Fruit fly (Drosophila melanogaster) whole organism, embryonic: ENCODE measurements around the gene CG8372.
A peak's percentile ranks its signal among the peaks of the same experiment; 100 is the strongest.

Source experiments
- Ada2b ChIP-seq: fragments of 200-800 bp; sonication (Bioruptor generic); IDR thresholded peaks from 2 replicates; pipeline ENCODE4 v1.3.6; 2022; ENCODE audit warnings: missing biosample characterization, missing genetic modification characterization
- BtbVII ChIP-seq: fragments of 200-800 bp; sonication (Bioruptor generic); optimal IDR thresholded peaks from 3 replicates; lab custom pipeline; 2017; ENCODE audit warnings: missing biosample characterization, mild to moderate bottlenecking, missing genetic modification characterization
- CG1024 ChIP-seq: fragments of 200-800 bp; sonication (Bioruptor generic); IDR thresholded peaks from 2 replicates; pipeline ENCODE4 v1.3.6; 2022; ENCODE audit warnings: missing biosample characterization, missing genetic modification characterization
- CG10654 ChIP-seq: fragments of 200-800 bp; sonication (Bioruptor generic); optimal IDR thresholded peaks from 2 replicates; lab custom pipeline; 2016; ENCODE audit warnings: missing biosample characterization, missing genetic modification characterization
- CG12071 ChIP-seq: fragments of 200-800 bp; sonication (Bioruptor generic); optimal IDR thresholded peaks from 3 replicates; lab custom pipeline; 2018; ENCODE audit warnings: missing biosample characterization, mild to moderate bottlenecking, missing genetic modification characterization
- CG12104 ChIP-seq: fragments of 200-800 bp; sonication (Bioruptor generic); optimal IDR thresholded peaks from 3 replicates; lab custom pipeline; 2016; ENCODE audit warnings: missing biosample characterization, missing genetic modification characterization
- CG12744 ChIP-seq: fragments of 200-800 bp; sonication (Bioruptor generic); optimal IDR thresholded peaks from 2 replicates; lab custom pipeline; 2016; ENCODE audit warnings: missing biosample characterization, missing genetic modification characterization
- CG13775 ChIP-seq: fragments of 200-800 bp; sonication (Bioruptor generic); optimal IDR thresholded peaks from 3 replicates; lab custom pipeline; 2017; ENCODE audit warnings: missing biosample characterization, mild to moderate bottlenecking, missing genetic modification characterization
- CG1832 ChIP-seq: fragments of 200-800 bp; sonication (Bioruptor generic); optimal IDR thresholded peaks from 2 replicates; lab custom pipeline; 2017; ENCODE audit warnings: missing biosample characterization, mild to moderate bottlenecking, missing genetic modification characterization, inconsistent platforms
- CG3065 ChIP-seq: fragments of 200-800 bp; sonication (Bioruptor generic); optimal IDR thresholded peaks from 2 replicates; lab custom pipeline; 2016; ENCODE audit warnings: missing biosample characterization, missing genetic modification characterization
- CG4282 ChIP-seq: fragments of 200-800 bp; sonication (Bioruptor generic); optimal IDR thresholded peaks from 2 replicates; lab custom pipeline; 2016; ENCODE audit warnings: missing biosample characterization, missing genetic modification characterization
- CG4854 ChIP-seq: fragments of 200-800 bp; sonication (Bioruptor generic); optimal IDR thresholded peaks from 2 replicates; lab custom pipeline; 2016; ENCODE audit warnings: missing biosample characterization, missing genetic modification characterization, inconsistent platforms
- CG6683 ChIP-seq: fragments of 200-800 bp; sonication (Bioruptor generic); optimal IDR thresholded peaks from 2 replicates; lab custom pipeline; 2017; ENCODE audit warnings: missing biosample characterization, mild to moderate bottlenecking, missing genetic modification characterization, missing genetic modification reagents
- CG7372 ChIP-seq: fragments of 200-800 bp; sonication (Bioruptor generic); IDR thresholded peaks from 2 replicates; pipeline ENCODE4 v1.3.6; 2022; ENCODE audit warnings: missing biosample characterization, missing genetic modification characterization
- CG9797 ChIP-seq: fragments of 200-800 bp; sonication (Bioruptor generic); optimal IDR thresholded peaks from 3 replicates; lab custom pipeline; 2018; ENCODE audit warnings: missing biosample characterization, mild to moderate bottlenecking, missing genetic modification characterization
- Dbx ChIP-seq: fragments of 200-800 bp; sonication (Bioruptor generic); IDR thresholded peaks from 3 replicates; pipeline ENCODE4 v1.3.6; 2022; ENCODE audit warnings: missing biosample characterization, missing genetic modification characterization
- E2f1 ChIP-seq: fragments of 200-800 bp; sonication (Bioruptor generic); IDR thresholded peaks from 2 replicates; pipeline ENCODE4 v1.3.6; 2022; ENCODE audit warnings: missing biosample characterization, missing genetic modification characterization
- H2.0 ChIP-seq: fragments of 200-800 bp; sonication (Bioruptor generic); IDR thresholded peaks from 2 replicates; pipeline ENCODE4 v1.3.6; 2022; ENCODE audit warnings: missing biosample characterization, missing genetic modification characterization
- Jarid2 ChIP-seq: fragments of 200-800 bp; sonication (Bioruptor generic); optimal IDR thresholded peaks from 3 replicates; lab custom pipeline; 2017; ENCODE audit warnings: mild to moderate bottlenecking, missing biosample characterization, missing genetic modification reagents, missing genetic modification characterization
- Lhr ChIP-seq: fragments of 200-800 bp; sonication (Bioruptor generic); optimal IDR thresholded peaks from 3 replicates; lab custom pipeline; 2017; ENCODE audit warnings: mild to moderate bottlenecking, missing biosample characterization, missing genetic modification reagents, missing genetic modification characterization
- Max ChIP-seq: fragments of 200-800 bp; sonication (Bioruptor generic); optimal IDR thresholded peaks from 2 replicates; lab custom pipeline; 2016; ENCODE audit warnings: missing biosample characterization, mild to moderate bottlenecking, missing genetic modification characterization
- Mes4 ChIP-seq: fragments of 200-800 bp; sonication (Bioruptor generic); optimal IDR thresholded peaks from 2 replicates; lab custom pipeline; 2016; ENCODE audit warnings: missing biosample characterization, missing genetic modification characterization
- Nf-YA ChIP-seq: fragments of 200-800 bp; sonication (Bioruptor generic); IDR thresholded peaks from 2 replicates; pipeline ENCODE4 v1.3.6; 2022; ENCODE audit warnings: missing biosample characterization, missing genetic modification characterization
- NfI ChIP-seq: fragments of 200-800 bp; sonication (Bioruptor generic); optimal IDR thresholded peaks from 3 replicates; lab custom pipeline; 2018; ENCODE audit warnings: missing biosample characterization, mild to moderate bottlenecking, missing genetic modification characterization, moderate library complexity
- Xbp1 ChIP-seq: fragments of 200-800 bp; sonication (Bioruptor generic); optimal IDR thresholded peaks from 3 replicates; lab custom pipeline; 2016; ENCODE audit warnings: missing biosample characterization, mild to moderate bottlenecking, missing genetic modification characterization
- bigmax ChIP-seq: fragments of 200-800 bp; sonication (Bioruptor generic); optimal IDR thresholded peaks from 2 replicates; lab custom pipeline; 2018; ENCODE audit warnings: missing biosample characterization, mild to moderate bottlenecking, missing genetic modification characterization
- bsh ChIP-seq, 2 experiments: fragments of 200-800 bp; sonication (Bioruptor generic); optimal IDR thresholded peaks; 2 replicates each; lab custom pipeline; 2017 to 2018; ENCODE audit warnings: mild to moderate bottlenecking in 2 of 2, missing biosample characterization in 2 of 2, missing genetic modification characterization in 2 of 2, moderate library complexity in 1 of 2
- btn ChIP-seq: fragments of 200-800 bp; sonication (Bioruptor generic); optimal IDR thresholded peaks from 2 replicates; lab custom pipeline; 2016; ENCODE audit warnings: missing biosample characterization, missing genetic modification characterization
- cato ChIP-seq: fragments of 200-800 bp; sonication (Bioruptor generic); optimal IDR thresholded peaks from 2 replicates; lab custom pipeline; 2016; ENCODE audit warnings: missing biosample characterization, missing genetic modification characterization, borderline replicate concordance
- caup ChIP-seq: fragments of 200-800 bp; sonication (Bioruptor generic); optimal IDR thresholded peaks from 3 replicates; lab custom pipeline; 2017; ENCODE audit warnings: missing biosample characterization, mild to moderate bottlenecking, missing genetic modification characterization, moderate library complexity; ENCODE audit not compliant: severe bottlenecking
- cg ChIP-seq: fragments of 200-800 bp; sonication (Bioruptor generic); optimal IDR thresholded peaks from 3 replicates; lab custom pipeline; 2019; ENCODE audit warnings: missing biosample characterization, mild to moderate bottlenecking, missing genetic modification characterization, moderate library complexity
- corto ChIP-seq: fragments of 200-800 bp; sonication (Bioruptor generic); optimal IDR thresholded peaks from 2 replicates; lab custom pipeline; 2016; ENCODE audit warnings: missing biosample characterization, mild to moderate bottlenecking, missing genetic modification characterization, moderate library complexity
- croc ChIP-seq: fragments of 200-800 bp; sonication (Bioruptor generic); conservative IDR thresholded peaks from 3 replicates; pipeline ENCODE4 v1.3.6; 2022; ENCODE audit warnings: missing biosample characterization, missing genetic modification characterization
- dimm ChIP-seq: fragments of 200-800 bp; sonication (Bioruptor generic); IDR thresholded peaks from 2 replicates; pipeline ENCODE4 v1.3.6; 2022; ENCODE audit warnings: missing biosample characterization, missing genetic modification characterization
- ewg ChIP-seq: fragments of 200-800 bp; sonication (Bioruptor generic); optimal IDR thresholded peaks from 3 replicates; lab custom pipeline; 2017; ENCODE audit warnings: mild to moderate bottlenecking, missing biosample characterization, missing genetic modification reagents, missing genetic modification characterization
- fru ChIP-seq: fragments of >200 bp; optimal IDR thresholded peaks from 2 replicates; lab custom pipeline; 2017
- kay ChIP-seq: fragments of 200-800 bp; sonication (Bioruptor generic); optimal IDR thresholded peaks from 2 replicates; lab custom pipeline; 2016; ENCODE audit warnings: missing biosample characterization, missing genetic modification characterization
- otp ChIP-seq: fragments of 200-800 bp; sonication (Bioruptor generic); IDR thresholded peaks from 3 replicates; pipeline ENCODE4, ENCODE4 v1.3.6; 2022; ENCODE audit warnings: missing biosample characterization, missing genetic modification characterization
- pfk ChIP-seq: fragments of 200-800 bp; sonication (Bioruptor generic); optimal IDR thresholded peaks from 2 replicates; lab custom pipeline; 2018; ENCODE audit warnings: missing biosample characterization, mild to moderate bottlenecking, missing genetic modification characterization, moderate library complexity
- psq ChIP-seq: fragments of 200-800 bp; sonication (Bioruptor generic); optimal IDR thresholded peaks from 2 replicates; lab custom pipeline; 2017; ENCODE audit warnings: missing biosample characterization, missing genetic modification characterization
- pum ChIP-seq: fragments of 200-800 bp; sonication (Bioruptor generic); optimal IDR thresholded peaks from 2 replicates; lab custom pipeline; 2016; ENCODE audit warnings: missing biosample characterization, missing genetic modification characterization
- pzg ChIP-seq: fragments of 200-800 bp; sonication (Bioruptor generic); optimal IDR thresholded peaks from 3 replicates; lab custom pipeline; 2018; ENCODE audit warnings: missing biosample characterization, mild to moderate bottlenecking, missing genetic modification characterization, moderate library complexity
- rib ChIP-seq: fragments of 200-800 bp; sonication (Bioruptor generic); IDR thresholded peaks from 2 replicates; pipeline ENCODE4 v1.3.6; 2022; ENCODE audit warnings: missing biosample characterization, missing genetic modification characterization
- slp2 ChIP-seq: fragments of 200-800 bp; sonication (Bioruptor generic); optimal IDR thresholded peaks from 2 replicates; lab custom pipeline; 2016; ENCODE audit warnings: missing biosample characterization, missing genetic modification characterization
- sna ChIP-seq: fragments of 200-800 bp; sonication (Bioruptor generic); IDR thresholded peaks from 2 replicates; pipeline ENCODE4 v1.3.6; 2022; ENCODE audit warnings: missing biosample characterization, missing genetic modification characterization; ENCODE audit not compliant: partially characterized antibody
- sr ChIP-seq: fragments of 200-800 bp; sonication (Bioruptor generic); IDR thresholded peaks from 3 replicates; pipeline ENCODE4 v1.3.6; 2022; ENCODE audit warnings: missing biosample characterization, missing genetic modification characterization
- tgo ChIP-seq: fragments of 200-800 bp; sonication (Bioruptor generic); IDR thresholded peaks from 3 replicates; pipeline ENCODE4 v1.3.6; 2022; ENCODE audit warnings: missing biosample characterization, missing genetic modification characterization
- toy ChIP-seq: fragments of 200-800 bp; sonication (Bioruptor generic); IDR thresholded peaks from 2 replicates; pipeline ENCODE4 v1.3.6; 2022; ENCODE audit warnings: missing biosample characterization, missing genetic modification characterization
- tup ChIP-seq: fragments of 200-800 bp; sonication (Bioruptor generic); optimal IDR thresholded peaks from 2 replicates; lab custom pipeline; 2016; ENCODE audit warnings: missing biosample characterization, mild to moderate bottlenecking, missing genetic modification characterization, moderate library complexity
- yki ChIP-seq: fragments of >200 bp; optimal IDR thresholded peaks from 3 replicates; lab custom pipeline; 2018
- z ChIP-seq: fragments of 200-800 bp; sonication (Bioruptor generic); IDR thresholded peaks from 3 replicates; pipeline ENCODE4 v1.3.6; 2022; ENCODE audit warnings: missing biosample characterization, missing genetic modification characterization

Gene CG8372

dm6 chr2L:8164219-8164618 is 48.5 kb downstream of the CG8372 start (continued):
- peak; percentile 53 for TF ChIP-seq slp2
- TF ChIP-seq sna (GFP tag; lab: Robert Waterston, UW) = no peak
- TF ChIP-seq Jarid2 (GFP tag; lab: Kevin White, UChicago) = peak; percentile 57
- TF ChIP-seq toy (GFP tag; lab: Robert Waterston, UW) = no peak
- TF ChIP-seq corto (GFP tag; lab: Kevin White, UChicago) = no peak
- TF ChIP-seq rib (GFP tag; lab: Robert Waterston, UW) = no peak
- peak; percentile 72 for TF ChIP-seq CG4854
- peak; percentile 57 for TF ChIP-seq CG10654 (GFP tag; lab: Kevin White, UChicago)
- no peak for TF ChIP-seq pzg (GFP tag; lab: Kevin White, UChicago)
- TF ChIP-seq Max = peak; percentile 85
- TF ChIP-seq fru = no peak
- TF ChIP-seq Mes4 (GFP tag; lab: Kevin White, UChicago) = peak; percentile 73
- TF ChIP-seq E2f1 (GFP tag; lab: Robert Waterston, UW) = peak; percentile 56; the same call in 1 of the 2 replicates
- peak in 1 of 2 experiments; percentile 90 for TF ChIP-seq bsh (GFP tag; optimal IDR thresholded peaks at IDR 0.05; lab: Kevin White, UChicago)
- peak; percentile 85 for TF ChIP-seq BtbVII (GFP tag; lab: Kevin White, UChicago)
- peak; percentile 86 for TF ChIP-seq CG12104 (GFP tag; lab: Kevin White, UChicago)
- TF ChIP-seq ewg (GFP tag; lab: Kevin White, UChicago) = peak; percentile 77
- TF ChIP-seq CG6683 (GFP tag; lab: Kevin White, UChicago) = peak; percentile 51
- TF ChIP-seq NfI (GFP tag; lab: Kevin White, UChicago) = peak; percentile 32
- TF ChIP-seq pum = peak; percentile 50
- peak; percentile 43 for TF ChIP-seq cato (GFP tag; lab: Kevin White, UChicago)
- TF ChIP-seq Dbx (GFP tag; lab: Robert Waterston, UW) = no peak
- peak; percentile 2 for TF ChIP-seq CG4282
- peak; percentile 18; the same call in 1 of the 3 replicates for TF ChIP-seq tgo (GFP tag; lab: Robert Waterston, UW)
- no peak for TF ChIP-seq dimm
- TF ChIP-seq CG3065 (GFP tag; lab: Kevin White, UChicago) = peak; percentile 59
- TF ChIP-seq tup = peak; percentile 66
- no peak for TF ChIP-seq Ada2b
- TF ChIP-seq sr (GFP tag; lab: Robert Waterston, UW) = peak; percentile 55; the same call in 1 of the 3 replicates
- TF ChIP-seq otp (GFP tag; lab: Robert Waterston, UW) = peak; percentile 86; the same call in 2 of the 3 replicates
- peak; percentile 79 for TF ChIP-seq kay (GFP tag; lab: Kevin White, UChicago)
- TF ChIP-seq CG1832 = no peak
- TF ChIP-seq btn (GFP tag; lab: Kevin White, UChicago) = peak; percentile 51
- peak; percentile 88 for TF ChIP-seq CG12071 (GFP tag; lab: Kevin White, UChicago)
- TF ChIP-seq psq (GFP tag; lab: Kevin White, UChicago) = peak; percentile 70
- peak; percentile 59 for TF ChIP-seq Nf-YA (GFP tag; lab: Robert Waterston, UW)
- no peak for TF ChIP-seq yki
- peak; percentile 68 for TF ChIP-seq pfk (GFP tag; lab: Kevin White, UChicago)
- TF ChIP-seq H2.0 (GFP tag; lab: Robert Waterston, UW) = peak; percentile 40
- peak; percentile 63; the same call in 1 of the 3 replicates for TF ChIP-seq z (GFP tag; lab: Robert Waterston, UW)
- TF ChIP-seq bigmax = peak; percentile 39
- TF ChIP-seq Lhr (GFP tag; lab: Kevin White, UChicago) = peak; percentile 84
- TF ChIP-seq cg (GFP tag; lab: Kevin White, UChicago) = no peak
- TF ChIP-seq CG9797 (GFP tag; lab: Kevin White, UChicago) = no peak
- peak; percentile 76; the same call in 1 of the 2 replicates for TF ChIP-seq CG1024 (GFP tag; lab: Robert Waterston, UW)
- TF ChIP-seq CG7372 (GFP tag; lab: Robert Waterston, UW) = no peak
- peak; percentile 79 for TF ChIP-seq caup (GFP tag; lab: Kevin White, UChicago)
- TF ChIP-seq CG12744 = peak; percentile 66
- TF ChIP-seq Xbp1 (GFP tag; lab: Kevin White, UChicago) = peak; percentile 58
- TF ChIP-seq CG13775 (GFP tag; lab: Kevin White, UChicago) = peak; percentile 52
- peak; percentile 41; the same call in 2 of the 3 replicates for TF ChIP-seq croc
